Worm (Caenorhabditis elegans) whole organism, L3 larva: ENCODE measurements around the gene scl-10.

ENCODE experiments used
- R02D3.7 ChIP-seq: fragments of 150-350 bp; optimal IDR thresholded peaks from 2 replicates; lab custom pipeline; 2014; ENCODE audit warnings: missing biosample characterization, missing genetic modification characterization
- aly-2 ChIP-seq: fragments of 150-350 bp; optimal IDR thresholded peaks from 2 replicates; lab custom pipeline; 2014; ENCODE audit warnings: missing biosample characterization, missing genetic modification characterization
- ceh-28 ChIP-seq: fragments of 150-350 bp; optimal IDR thresholded peaks from 2 replicates; lab custom pipeline; 2014; ENCODE audit warnings: missing biosample characterization, missing genetic modification reagents, missing genetic modification characterization
- egl-5 ChIP-seq: fragments of 150-350 bp; optimal IDR thresholded peaks from 2 replicates; lab custom pipeline; 2017; ENCODE audit warnings: missing biosample characterization, missing genetic modification reagents, missing genetic modification characterization, inconsistent platforms
- elt-2 ChIP-seq: sonication (generic microtip); optimal IDR thresholded peaks from 2 replicates; lab custom pipeline; 2016; ENCODE audit warnings: missing genetic modification reagents, mild to moderate bottlenecking, missing genetic modification characterization, missing compliant biosample characterization
- elt-3 ChIP-seq, 3 experiments: fragments of 150-350 bp in 1 of 3; sonication (generic microtip) in 2 of 3; optimal IDR thresholded peaks; 2 replicates in 2 of 3; 4 replicates in 1 of 3; lab custom pipeline; 2014 to 2017; ENCODE audit warnings: missing biosample characterization in 3 of 3, missing genetic modification characterization in 3 of 3
- fkh-10 ChIP-seq: sonication (generic microtip); optimal IDR thresholded peaks from 2 replicates; lab custom pipeline; 2017; ENCODE audit warnings: missing biosample characterization, missing genetic modification reagents, missing genetic modification characterization
- fos-1 ChIP-seq: fragments of 150-350 bp; optimal IDR thresholded peaks from 2 replicates; lab custom pipeline; 2014; ENCODE audit warnings: missing biosample characterization, missing genetic modification characterization
- hmg-11 ChIP-seq: sonication (generic microtip); optimal IDR thresholded peaks from 2 replicates; lab custom pipeline; 2016; ENCODE audit warnings: missing genetic modification characterization, missing compliant biosample characterization
- jun-1 ChIP-seq: fragments of 150-350 bp; optimal IDR thresholded peaks from 2 replicates; lab custom pipeline; 2014; ENCODE audit warnings: missing biosample characterization, missing genetic modification reagents, missing genetic modification characterization
- lin-15B ChIP-seq: fragments of 150-350 bp; optimal IDR thresholded peaks from 2 replicates; lab custom pipeline; 2014; ENCODE audit warnings: missing biosample characterization, missing genetic modification characterization
- lsy-12 ChIP-seq: sonication (generic microtip); optimal IDR thresholded peaks from 2 replicates; lab custom pipeline; 2016; ENCODE audit warnings: mild to moderate bottlenecking, missing genetic modification characterization, missing compliant biosample characterization
- nfya-1 ChIP-seq: sonication (generic microtip); optimal IDR thresholded peaks from 2 replicates; lab custom pipeline; 2017; ENCODE audit warnings: missing genetic modification characterization, mild to moderate bottlenecking, missing compliant biosample characterization, antibody characterized with exemption, moderate library complexity; ENCODE audit not compliant: insufficient read depth
- nhr-23 ChIP-seq: fragments of 150-350 bp; optimal IDR thresholded peaks from 2 replicates; lab custom pipeline; 2014; ENCODE audit warnings: missing biosample characterization, missing genetic modification reagents, missing genetic modification characterization
- nhr-25 ChIP-seq: sonication (generic microtip); optimal IDR thresholded peaks from 2 replicates; lab custom pipeline; 2017; ENCODE audit warnings: missing biosample characterization, missing genetic modification characterization
- pha-4 ChIP-seq: fragments of 150-350 bp; optimal IDR thresholded peaks from 2 replicates; lab custom pipeline; 2014; ENCODE audit warnings: missing biosample characterization, missing genetic modification reagents, missing genetic modification characterization
- pqm-1 ChIP-seq: fragments of 150-350 bp; optimal IDR thresholded peaks from 2 replicates; lab custom pipeline; 2017; ENCODE audit warnings: missing biosample characterization, missing genetic modification characterization, inconsistent platforms
- skn-1 ChIP-seq: fragments of 150-350 bp; optimal IDR thresholded peaks from 2 replicates; lab custom pipeline; 2014; ENCODE audit warnings: missing biosample characterization, missing genetic modification characterization
- snpc-4 ChIP-seq: fragments of 150-350 bp; optimal IDR thresholded peaks from 2 replicates; lab custom pipeline; 2014; ENCODE audit warnings: missing biosample characterization, missing genetic modification characterization
- unc-39 ChIP-seq: sonication (generic microtip); optimal IDR thresholded peaks from 4 replicates; lab custom pipeline; 2017; ENCODE audit warnings: missing biosample characterization, missing genetic modification characterization
- unc-62 ChIP-seq: fragments of 150-350 bp; sonication (generic microtip); optimal IDR thresholded peaks from 4 replicates; lab custom pipeline; 2014; ENCODE audit warnings: missing biosample characterization, missing genetic modification reagents, missing genetic modification characterization

The scl-10 gene

ce11 chrIV:13098652-13099051 is 50.4 kb downstream of the scl-10 start, which contains the start of the genes dli-1, tin-9.2 and exos-4.1:
Gene dli-1 (minus strand): TSS chrIV:13098792.
Gene tin-9.2 (plus strand): TSS chrIV:13098995.
Gene exos-4.1 (plus strand): TSS chrIV:13098999.
- TF ChIP-seq snpc-4: peak; percentile 31
- TF ChIP-seq elt-2 (tag; lab: Kevin White, UChicago): peak; percentile 29
- TF ChIP-seq fos-1 (tag; lab: Kevin White, UChicago): no peak
- TF ChIP-seq hmg-11 (tag; lab: Kevin White, UChicago): peak; percentile 58
- peak; percentile 3 for TF ChIP-seq jun-1 (tag; lab: Kevin White, UChicago)
- TF ChIP-seq nhr-23 (tag; lab: Kevin White, UChicago): peak; percentile 65
- no peak for TF ChIP-seq lsy-12 (tag; lab: Kevin White, UChicago)
- TF ChIP-seq fkh-10 (GFP tag; lab: Kevin White, UChicago): no peak
- TF ChIP-seq R02D3.7: peak; percentile 58
- TF ChIP-seq nfya-1 (tag; lab: Kevin White, UChicago): peak; percentile 77
- peak; percentile 77 for TF ChIP-seq egl-5
- no peak for TF ChIP-seq elt-3 (tag; optimal IDR thresholded peaks at IDR 0.05; lab: Kevin White, UChicago)
- peak; percentile 35 for TF ChIP-seq nhr-25
- TF ChIP-seq aly-2 (tag; lab: Kevin White, UChicago): no peak
- TF ChIP-seq unc-39: no peak
- peak; percentile 14 for TF ChIP-seq pqm-1 (tag; lab: Kevin White, UChicago)
- TF ChIP-seq ceh-28: peak; percentile 54
- TF ChIP-seq pha-4 (tag; lab: Kevin White, UChicago): peak; percentile 69
- TF ChIP-seq lin-15B (tag; lab: Kevin White, UChicago): peak; percentile 83
- TF ChIP-seq skn-1 (tag; lab: Kevin White, UChicago): peak; percentile 54
- no peak for TF ChIP-seq unc-62 (GFP tag; lab: Kevin White, UChicago)
